Fruit fly (Drosophila melanogaster) whole organism, embryonic: ENCODE measurements around the gene Cht2.

ENCODE experiments used
- Antp ChIP-seq: fragments of 200-800 bp; sonication (Bioruptor generic); optimal IDR thresholded peaks from 3 replicates; lab custom pipeline; 2016; ENCODE audit warnings: missing biosample characterization, missing genetic modification characterization
- CG10366 ChIP-seq: fragments of 200-800 bp; sonication (Bioruptor generic); IDR thresholded peaks from 2 replicates; pipeline ENCODE4 v1.3.6; 2022; ENCODE audit warnings: missing biosample characterization, missing genetic modification characterization
- CG10959 ChIP-seq: fragments of 200-800 bp; sonication (Bioruptor generic); IDR thresholded peaks from 2 replicates; pipeline ENCODE4 v1.3.6; 2022; ENCODE audit warnings: missing biosample characterization, missing genetic modification characterization
- CG11695 ChIP-seq: fragments of 200-800 bp; sonication (Bioruptor generic); IDR thresholded peaks from 3 replicates; pipeline ENCODE4 v1.3.6; 2022; ENCODE audit warnings: missing biosample characterization, missing genetic modification characterization
- CG12391 ChIP-seq: fragments of 200-800 bp; sonication (Bioruptor generic); optimal IDR thresholded peaks from 3 replicates; lab custom pipeline; 2018; ENCODE audit warnings: missing biosample characterization, mild to moderate bottlenecking, missing genetic modification characterization, moderate library complexity
- CG13424 ChIP-seq: fragments of 200-800 bp; sonication (Bioruptor generic); optimal IDR thresholded peaks from 2 replicates; lab custom pipeline; 2019; ENCODE audit warnings: missing biosample characterization, mild to moderate bottlenecking, missing genetic modification characterization, moderate library complexity
- CG15479 ChIP-seq: fragments of 200-800 bp; sonication (Bioruptor generic); optimal IDR thresholded peaks from 3 replicates; lab custom pipeline; 2019; ENCODE audit warnings: missing biosample characterization, mild to moderate bottlenecking, missing genetic modification characterization, moderate library complexity
- CG1602 ChIP-seq: fragments of 200-800 bp; sonication (Bioruptor generic); optimal IDR thresholded peaks from 3 replicates; lab custom pipeline; 2016; ENCODE audit warnings: missing biosample characterization, missing genetic modification characterization
- CG16779 ChIP-seq: fragments of 200-800 bp; sonication (Bioruptor generic); IDR thresholded peaks from 2 replicates; pipeline ENCODE4 v1.3.6; 2022; ENCODE audit warnings: missing biosample characterization, missing genetic modification characterization
- CG17612 ChIP-seq: fragments of 200-800 bp; sonication (Bioruptor generic); IDR thresholded peaks from 2 replicates; pipeline ENCODE4 v1.3.6; 2022; ENCODE audit warnings: missing biosample characterization, missing genetic modification characterization
- CG18262 ChIP-seq: fragments of 200-800 bp; optimal IDR thresholded peaks from 3 replicates; lab custom pipeline; 2019; ENCODE audit warnings: missing biosample characterization, mild to moderate bottlenecking, missing genetic modification characterization, moderate library complexity
- CG2120 ChIP-seq: fragments of 200-800 bp; sonication (Bioruptor generic); optimal IDR thresholded peaks from 3 replicates; lab custom pipeline; 2016; ENCODE audit warnings: missing biosample characterization, missing genetic modification characterization
- CG2129 ChIP-seq: fragments of 200-800 bp; sonication (Bioruptor generic); IDR thresholded peaks from 2 replicates; pipeline ENCODE4 v1.3.6; 2022; ENCODE audit warnings: missing biosample characterization, missing genetic modification characterization; ENCODE audit not compliant: partially characterized antibody
- CG2202 ChIP-seq: fragments of 200-800 bp; sonication (Bioruptor generic); optimal IDR thresholded peaks from 2 replicates; lab custom pipeline; 2018; ENCODE audit warnings: missing biosample characterization, mild to moderate bottlenecking, missing genetic modification characterization
- CG32532 ChIP-seq: fragments of 200-800 bp; sonication (Bioruptor generic); IDR thresholded peaks from 2 replicates; pipeline ENCODE4 v1.3.6; 2022; ENCODE audit warnings: missing biosample characterization, missing genetic modification characterization
- CG32772 ChIP-seq: fragments of 200-800 bp; sonication (Bioruptor generic); IDR thresholded peaks from 2 replicates; pipeline ENCODE4 v1.3.6; 2022; ENCODE audit warnings: missing biosample characterization, missing genetic modification characterization
- CG4328 ChIP-seq: fragments of 200-800 bp; sonication (Bioruptor generic); optimal IDR thresholded peaks from 3 replicates; lab custom pipeline; 2017; ENCODE audit warnings: missing biosample characterization, missing genetic modification reagents, missing genetic modification characterization
- CG4360 ChIP-seq: fragments of 200-800 bp; sonication (Bioruptor generic); IDR thresholded peaks from 2 replicates; pipeline ENCODE4 v1.3.6; 2022; ENCODE audit warnings: missing biosample characterization, missing genetic modification characterization
- CG4404 ChIP-seq: fragments of 200-800 bp; sonication (Bioruptor generic); IDR thresholded peaks from 2 replicates; pipeline ENCODE4 v1.3.6; 2022; ENCODE audit warnings: missing biosample characterization, missing genetic modification characterization
- CG5180 ChIP-seq: fragments of 200-800 bp; sonication (Bioruptor generic); optimal IDR thresholded peaks from 3 replicates; lab custom pipeline; 2017; ENCODE audit warnings: missing biosample characterization, missing genetic modification characterization, mild to moderate bottlenecking, moderate library complexity, missing genetic modification reagents
- CG6854 ChIP-seq: fragments of 200-800 bp; sonication (Bioruptor generic); optimal IDR thresholded peaks from 3 replicates; lab custom pipeline; 2017; ENCODE audit warnings: missing biosample characterization, mild to moderate bottlenecking, missing genetic modification characterization
- CG8359 ChIP-seq: fragments of 200-800 bp; sonication (Bioruptor generic); optimal IDR thresholded peaks from 2 replicates; lab custom pipeline; 2017; ENCODE audit warnings: missing biosample characterization, mild to moderate bottlenecking, missing genetic modification characterization, borderline replicate concordance
- Dek ChIP-seq: fragments of 200-800 bp; sonication (Bioruptor generic); optimal IDR thresholded peaks from 3 replicates; lab custom pipeline; 2019; ENCODE audit warnings: missing biosample characterization, mild to moderate bottlenecking, missing genetic modification characterization, moderate library complexity
- Dfd ChIP-seq, 2 experiments: fragments of >200 bp; optimal IDR thresholded peaks; 2 replicates each; lab custom pipeline; 2017; ENCODE audit warnings: missing biosample characterization in 2 of 2, missing genetic modification characterization in 2 of 2
- HHEX ChIP-seq: fragments of 200-800 bp; sonication (Bioruptor generic); optimal IDR thresholded peaks from 3 replicates; lab custom pipeline; 2017; ENCODE audit warnings: missing biosample characterization, mild to moderate bottlenecking, missing genetic modification characterization, missing genetic modification reagents
- Jarid2 ChIP-seq: fragments of 200-800 bp; sonication (Bioruptor generic); optimal IDR thresholded peaks from 3 replicates; lab custom pipeline; 2017; ENCODE audit warnings: mild to moderate bottlenecking, missing biosample characterization, missing genetic modification reagents, missing genetic modification characterization
- MTF-1 ChIP-seq: fragments of 200-800 bp; sonication (Bioruptor generic); optimal IDR thresholded peaks from 2 replicates; lab custom pipeline; 2018; ENCODE audit warnings: missing biosample characterization, mild to moderate bottlenecking, missing genetic modification characterization, borderline replicate concordance
- NK7.1 ChIP-seq: fragments of 200-800 bp; sonication (Bioruptor generic); optimal IDR thresholded peaks from 3 replicates; lab custom pipeline; 2016; ENCODE audit warnings: missing biosample characterization, missing genetic modification characterization
- Oli ChIP-seq: fragments of 200-800 bp; sonication (Bioruptor generic); optimal IDR thresholded peaks from 2 replicates; lab custom pipeline; 2018; ENCODE audit warnings: missing biosample characterization, mild to moderate bottlenecking, missing genetic modification characterization, moderate library complexity
- Sin3A ChIP-seq: fragments of >200 bp; optimal IDR thresholded peaks from 2 replicates; lab custom pipeline; 2018
- Sry-β ChIP-seq: fragments of 200-800 bp; sonication (Bioruptor generic); optimal IDR thresholded peaks from 2 replicates; lab custom pipeline; 2018; ENCODE audit warnings: missing biosample characterization, mild to moderate bottlenecking, missing genetic modification characterization, moderate library complexity
- ci ChIP-seq: fragments of 200-800 bp; sonication (Bioruptor generic); IDR thresholded peaks from 3 replicates; pipeline ENCODE4 v1.3.6; 2022; ENCODE audit warnings: missing biosample characterization, missing genetic modification characterization
- da ChIP-seq: fragments of 200-800 bp; sonication (Bioruptor generic); optimal IDR thresholded peaks from 2 replicates; lab custom pipeline; 2016; ENCODE audit warnings: missing biosample characterization, missing genetic modification characterization
- disco-r ChIP-seq: fragments of 200-800 bp; sonication (Bioruptor generic); optimal IDR thresholded peaks from 2 replicates; lab custom pipeline; 2016; ENCODE audit warnings: missing biosample characterization, missing genetic modification characterization
- gce ChIP-seq: fragments of 200-800 bp; sonication (Bioruptor generic); IDR thresholded peaks from 3 replicates; pipeline ENCODE4 v1.3.6; 2022; ENCODE audit warnings: missing biosample characterization, missing genetic modification characterization
- ham ChIP-seq: fragments of 200-800 bp; sonication (Bioruptor generic); IDR thresholded peaks from 2 replicates; pipeline ENCODE4 v1.3.6; 2022; ENCODE audit warnings: missing biosample characterization, missing genetic modification characterization
- hth ChIP-seq: fragments of >200 bp; optimal IDR thresholded peaks from 2 replicates; lab custom pipeline; 2017; ENCODE audit warnings: inconsistent platforms
- jumu ChIP-seq: fragments of 200-800 bp; sonication (Bioruptor generic); optimal IDR thresholded peaks from 3 replicates; lab custom pipeline; 2016; ENCODE audit warnings: missing biosample characterization, missing genetic modification characterization
- ken ChIP-seq: fragments of 200-800 bp; sonication (Bioruptor generic); IDR thresholded peaks from 3 replicates; pipeline ENCODE4 v1.3.6; 2022; ENCODE audit warnings: missing biosample characterization, missing genetic modification characterization
- lov ChIP-seq, 2 experiments: fragments of 200-800 bp in 1 of 2; fragments of >200 bp in 1 of 2; sonication (Bioruptor generic) in 1 of 2; IDR thresholded peaks in 1 of 2; optimal IDR thresholded peaks in 1 of 2; 2 replicates in 1 of 2; 3 replicates in 1 of 2; pipeline versions ENCODE4 v1.3.6 to Lab custom; 2017 to 2022; ENCODE audit warnings: missing biosample characterization in 1 of 2, missing genetic modification characterization in 1 of 2
- nmo ChIP-seq: fragments of 200-800 bp; sonication (Bioruptor generic); optimal IDR thresholded peaks from 2 replicates; lab custom pipeline; 2018; ENCODE audit warnings: missing biosample characterization, mild to moderate bottlenecking, missing genetic modification characterization, moderate library complexity
- onecut ChIP-seq: fragments of 200-800 bp; sonication (Bioruptor generic); IDR thresholded peaks from 2 replicates; pipeline ENCODE4 v1.3.6; 2022; ENCODE audit warnings: missing biosample characterization, missing genetic modification characterization
- pfk ChIP-seq: fragments of 200-800 bp; sonication (Bioruptor generic); optimal IDR thresholded peaks from 2 replicates; lab custom pipeline; 2018; ENCODE audit warnings: missing biosample characterization, mild to moderate bottlenecking, missing genetic modification characterization, moderate library complexity
- sd ChIP-seq: fragments of 200-800 bp; sonication (Bioruptor generic); optimal IDR thresholded peaks from 3 replicates; lab custom pipeline; 2018; ENCODE audit warnings: missing biosample characterization, mild to moderate bottlenecking, missing genetic modification characterization, moderate library complexity
- sens ChIP-seq: fragments of 200-800 bp; sonication (Bioruptor generic); peaks from one replicate; lab custom pipeline; 2016; ENCODE audit warnings: missing biosample characterization, missing genetic modification characterization
- sna ChIP-seq: fragments of 200-800 bp; sonication (Bioruptor generic); IDR thresholded peaks from 2 replicates; pipeline ENCODE4 v1.3.6; 2022; ENCODE audit warnings: missing biosample characterization, missing genetic modification characterization; ENCODE audit not compliant: partially characterized antibody
- ssp ChIP-seq: fragments of 200-800 bp; sonication (Bioruptor generic); IDR thresholded peaks from 2 replicates; pipeline ENCODE4 v1.3.6; 2022; ENCODE audit warnings: missing biosample characterization, missing genetic modification characterization
- tio ChIP-seq: fragments of 200-800 bp; sonication (Bioruptor generic); optimal IDR thresholded peaks from 2 replicates; lab custom pipeline; 2017; ENCODE audit warnings: missing biosample characterization, missing genetic modification characterization, inconsistent platforms
- trem ChIP-seq: fragments of 200-800 bp; optimal IDR thresholded peaks from 3 replicates; lab custom pipeline; 2019; ENCODE audit warnings: missing biosample characterization, mild to moderate bottlenecking, missing genetic modification characterization, moderate library complexity
- usp ChIP-seq: fragments of >200 bp; optimal IDR thresholded peaks from 2 replicates; lab custom pipeline; 2017; ENCODE audit warnings: missing biosample characterization, missing genetic modification characterization

Gene Cht2

dm6 chr3L:1794164-1794942 is 38.6 kb upstream of the Cht2 start (continued):
- no peak for TF ChIP-seq CG8359 (GFP tag; lab: Kevin White, UChicago)
- TF ChIP-seq HHEX: peak; percentile 27
- TF ChIP-seq gce (GFP tag; lab: Robert Waterston, UW): no peak
- TF ChIP-seq CG17612 (GFP tag; lab: Robert Waterston, UW): no peak
- peak; percentile 17 for TF ChIP-seq nmo (GFP tag; lab: Kevin White, UChicago)
- TF ChIP-seq Jarid2 (GFP tag; lab: Kevin White, UChicago): no peak
- TF ChIP-seq CG4360 (GFP tag; lab: Robert Waterston, UW): peak; percentile 85
- no peak for TF ChIP-seq ssp (GFP tag; lab: Robert Waterston, UW)
- TF ChIP-seq Dfd (GFP tag; optimal IDR thresholded peaks at IDR 0.05; lab: Kevin White, UChicago): no peak
- TF ChIP-seq lov (optimal IDR thresholded peaks at IDR 0.05; lab: Kevin White, UChicago): peak; percentile 71
- peak; percentile 54; the same call in 1 of the 3 replicates for TF ChIP-seq lov (GFP tag; IDR thresholded peaks at IDR 0.05; lab: Robert Waterston, UW)
- peak; percentile 47 for TF ChIP-seq CG5180
- peak; percentile 63; the same call in 1 of the 3 replicates for TF ChIP-seq CG11695
- no peak for TF ChIP-seq sna (GFP tag; lab: Robert Waterston, UW)
- peak; percentile 43 for TF ChIP-seq pfk (GFP tag; lab: Kevin White, UChicago)
- TF ChIP-seq CG10366 (GFP tag; lab: Robert Waterston, UW): no peak
- no peak for TF ChIP-seq CG2120 (GFP tag; lab: Kevin White, UChicago)
- TF ChIP-seq CG10959 (GFP tag; lab: Robert Waterston, UW): no peak
- TF ChIP-seq CG32532: peak; percentile 50; the same call in 1 of the 2 replicates
- TF ChIP-seq ham (GFP tag; lab: Robert Waterston, UW): no peak
- TF ChIP-seq sd (tag; lab: Kevin White, UChicago): peak; percentile 91
- TF ChIP-seq CG18262 (tag; lab: Kevin White, UChicago): no peak
- TF ChIP-seq ci: peak; percentile 80
- TF ChIP-seq Dek: no peak
- TF ChIP-seq CG4404 (GFP tag; lab: Robert Waterston, UW): no peak
- no peak for TF ChIP-seq Sry-β (GFP tag; lab: Kevin White, UChicago)
- no peak for TF ChIP-seq usp
- TF ChIP-seq disco-r (GFP tag; lab: Kevin White, UChicago): no peak
- TF ChIP-seq CG12391 (tag; lab: Kevin White, UChicago): no peak
- no peak for TF ChIP-seq CG2129 (GFP tag; lab: Robert Waterston, UW)
- no peak for TF ChIP-seq CG1602 (GFP tag; lab: Kevin White, UChicago)
- TF ChIP-seq CG4328 (GFP tag; lab: Kevin White, UChicago): peak; percentile 20
- TF ChIP-seq MTF-1 (GFP tag; lab: Kevin White, UChicago): peak; percentile 44
- no peak for TF ChIP-seq CG2202
- peak; percentile 91 for TF ChIP-seq CG15479
- TF ChIP-seq CG32772 (GFP tag; lab: Robert Waterston, UW): no peak
- TF ChIP-seq ken (GFP tag; lab: Robert Waterston, UW): no peak
- no peak for TF ChIP-seq da (GFP tag; lab: Kevin White, UChicago)
- no peak for TF ChIP-seq hth (lab: Kevin White, UChicago)
- TF ChIP-seq CG6854 (GFP tag; lab: Kevin White, UChicago): peak; percentile 31
- TF ChIP-seq sens (GFP tag; lab: Kevin White, UChicago): peak; percentile 28
- no peak for TF ChIP-seq Oli (tag; lab: Kevin White, UChicago)
- TF ChIP-seq Sin3A (lab: Kevin White, UChicago): no peak
- no peak for TF ChIP-seq Antp (GFP tag; lab: Kevin White, UChicago)
- TF ChIP-seq trem (tag; lab: Kevin White, UChicago): no peak
- TF ChIP-seq tio (GFP tag; lab: Kevin White, UChicago): no peak
- no peak for TF ChIP-seq CG16779
- TF ChIP-seq jumu: no peak
- no peak for TF ChIP-seq CG13424 (tag; lab: Kevin White, UChicago)
- no peak; the same call in 1 of the 2 replicates for TF ChIP-seq onecut (GFP tag; lab: Robert Waterston, UW)
- TF ChIP-seq NK7.1 (GFP tag; lab: Kevin White, UChicago): no peak
